Worm (Caenorhabditis elegans): ENCODE measurements around the gene F25H9.6.

F25H9.6 gene

ce11 chrV:13497322-13497847 is 29.2 kb upstream of the F25H9.6 start, which contains the start of the genes eea-1 and gut-2 (continued):
- TF ChIP-seq lim-7 (GFP tag; IDR thresholded peaks at IDR 0.05) = no peak
- no peak for TF ChIP-seq mdt-29 (GFP tag; IDR thresholded peaks at IDR 0.05)
- no peak for TF ChIP-seq hmg-1.1 (GFP tag; IDR thresholded peaks at IDR 0.05)
- TF ChIP-seq tra-1 (GFP tag; IDR thresholded peaks at IDR 0.05) = no peak
- no peak for TF ChIP-seq ces-1 (GFP tag; optimal IDR thresholded peaks at IDR 0.05)
- TF ChIP-seq aly-2 (tag; optimal IDR thresholded peaks at IDR 0.05) = no peak
- no peak for TF ChIP-seq dmd-9 (GFP tag; IDR thresholded peaks at IDR 0.05)
- peak in 1 of 2 experiments; percentile 73 for TF ChIP-seq lsy-2 (tag; optimal IDR thresholded peaks at IDR 0.05)
- TF ChIP-seq ceh-62 (tag; optimal IDR thresholded peaks at IDR 0.05) = no peak
- no peak for TF ChIP-seq dmd-8 (GFP tag; IDR thresholded peaks at IDR 0.05)
- TF ChIP-seq F44E2.7 (GFP tag; IDR thresholded peaks at IDR 0.05) = no peak
- no peak for TF ChIP-seq fkh-10 (GFP tag; optimal IDR thresholded peaks at IDR 0.05)
- TF ChIP-seq T26A8.4 (GFP tag; IDR thresholded peaks at IDR 0.05) = no peak
- TF ChIP-seq ztf-11 (tag; optimal IDR thresholded peaks at IDR 0.05) = no peak
- no peak for TF ChIP-seq lir-3 (tag; optimal IDR thresholded peaks at IDR 0.05)
- TF ChIP-seq tag-97 (GFP tag; IDR thresholded peaks at IDR 0.05) = no peak
- no peak for TF ChIP-seq madf-9 (GFP tag; conservative IDR thresholded peaks at IDR 0.05)
- no peak for TF ChIP-seq saeg-2 (GFP tag; IDR thresholded peaks at IDR 0.05)
- no peak for TF ChIP-seq arid-1 (GFP tag; conservative IDR thresholded peaks at IDR 0.05)
- no peak for TF ChIP-seq F37D6.2 (tag; optimal IDR thresholded peaks at IDR 0.05)
- no peak for TF ChIP-seq attf-4 (tag; optimal IDR thresholded peaks at IDR 0.05)
- no peak for TF ChIP-seq daf-12 (tag; optimal IDR thresholded peaks at IDR 0.05)
- TF ChIP-seq vab-7 (GFP tag; IDR thresholded peaks at IDR 0.05) = no peak
- no peak for TF ChIP-seq F26F4.8 (GFP tag; conservative IDR thresholded peaks at IDR 0.05)
- TF ChIP-seq php-3 (GFP tag; IDR thresholded peaks at IDR 0.05) = no peak
- TF ChIP-seq gei-8 (GFP tag; optimal IDR thresholded peaks at IDR 0.05) = no peak
- TF ChIP-seq rbr-2 (tag; optimal IDR thresholded peaks at IDR 0.05) = peak; percentile 36
- no peak for TF ChIP-seq pha-4 (GFP tag; IDR thresholded peaks at IDR 0.05)
- no peak for TF ChIP-seq pha-4 (tag; optimal IDR thresholded peaks at IDR 0.05)
- no peak for TF ChIP-seq spr-1 (tag; optimal IDR thresholded peaks at IDR 0.05)
- TF ChIP-seq lin-38 (GFP tag; IDR thresholded peaks at IDR 0.05) = peak; percentile 35; the same call in 1 of the 2 replicates
- no peak for TF ChIP-seq egl-27 (tag; optimal IDR thresholded peaks at IDR 0.05)
- TF ChIP-seq lin-13 (GFP tag; optimal IDR thresholded peaks at IDR 0.05) = no peak
- no peak for TF ChIP-seq lin-15B (tag; optimal IDR thresholded peaks at IDR 0.05)
- TF ChIP-seq nhr-6 (tag; optimal IDR thresholded peaks at IDR 0.05) = peak; percentile 47
- peak; percentile 49 for TF ChIP-seq aha-1 (tag)
- no peak for TF ChIP-seq madf-5 (GFP tag; IDR thresholded peaks at IDR 0.05)
- TF ChIP-seq nhr-28 (tag; optimal IDR thresholded peaks at IDR 0.05) = peak; percentile 47
- no peak for TF ChIP-seq ZK546.5 (tag; optimal IDR thresholded peaks at IDR 0.05)
- no peak for TF ChIP-seq daf-8 (GFP tag; IDR thresholded peaks at IDR 0.05)
- no peak for TF ChIP-seq unc-39 (tag; optimal IDR thresholded peaks at IDR 0.05)
- no peak for TF ChIP-seq nhr-11 (tag; optimal IDR thresholded peaks at IDR 0.05)
- peak; percentile 67 for TF ChIP-seq mep-1 (tag; optimal IDR thresholded peaks at IDR 0.05)
- no peak for TF ChIP-seq ceh-20 (GFP tag; IDR thresholded peaks at IDR 0.05)
- no peak for TF ChIP-seq dve-1 (tag; optimal IDR thresholded peaks at IDR 0.05; ENCODE audit: insufficient read depth)
- peak; percentile 88 for TF ChIP-seq mes-2 (tag; optimal IDR thresholded peaks at IDR 0.05; ENCODE audit: poor library complexity, severe bottlenecking)
- TF ChIP-seq ztf-7 (tag; optimal IDR thresholded peaks at IDR 0.05) = no peak
- no peak for TF ChIP-seq F49E8.2 (tag; optimal IDR thresholded peaks at IDR 0.05; ENCODE audit: borderline replicate concordance)
- TF ChIP-seq zag-1 (tag; optimal IDR thresholded peaks at IDR 0.05) = no peak
- no peak for TF ChIP-seq nhr-77 (tag; optimal IDR thresholded peaks at IDR 0.05)
- no peak for TF ChIP-seq lin-1 (GFP tag; IDR thresholded peaks at IDR 0.05)
- TF ChIP-seq sdz-12 (GFP tag; optimal IDR thresholded peaks at IDR 0.05) = no peak
- TF ChIP-seq F10B5.3 (tag; optimal IDR thresholded peaks at IDR 0.05) = no peak
